Fruit fly (Drosophila melanogaster): Measurements from ENCODE around the gene CG44195.

DNA sequence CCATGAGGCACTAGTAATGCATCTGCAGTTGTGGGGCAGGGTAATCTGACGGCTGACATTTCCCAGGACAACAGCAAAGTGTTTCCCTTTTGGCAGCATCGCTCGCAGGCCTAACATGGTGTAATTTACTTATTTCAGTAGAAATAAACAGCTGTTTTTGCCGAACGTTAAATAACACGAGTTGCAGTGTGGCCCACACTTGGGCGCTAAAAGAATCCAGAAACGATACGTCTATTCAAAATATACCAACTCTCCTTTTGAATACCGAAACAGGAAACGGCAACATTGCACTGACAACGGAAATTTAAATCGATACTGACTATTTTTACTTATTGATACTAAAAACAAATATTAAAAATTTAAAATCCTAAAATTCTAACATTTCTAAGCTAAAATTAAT lies 54.0 kb downstream of the CG44195 start, which contains the start of gene CG7506:
- TF ChIP-seq Sin3A (optimal IDR thresholded peaks at IDR 0.05), result no peak
- no peak for TF ChIP-seq psq (optimal IDR thresholded peaks at IDR 0.05)
- TF ChIP-seq ttk (optimal IDR thresholded peaks at IDR 0.05), result no peak
- no peak for TF ChIP-seq insv (optimal IDR thresholded peaks at IDR 0.05)
- no peak for TF ChIP-seq Myc (optimal IDR thresholded peaks at IDR 0.05)

Data from Kc167 (cell line).